Fruit fly (Drosophila melanogaster): ENCODE results near the gene Dred.

DNA sequence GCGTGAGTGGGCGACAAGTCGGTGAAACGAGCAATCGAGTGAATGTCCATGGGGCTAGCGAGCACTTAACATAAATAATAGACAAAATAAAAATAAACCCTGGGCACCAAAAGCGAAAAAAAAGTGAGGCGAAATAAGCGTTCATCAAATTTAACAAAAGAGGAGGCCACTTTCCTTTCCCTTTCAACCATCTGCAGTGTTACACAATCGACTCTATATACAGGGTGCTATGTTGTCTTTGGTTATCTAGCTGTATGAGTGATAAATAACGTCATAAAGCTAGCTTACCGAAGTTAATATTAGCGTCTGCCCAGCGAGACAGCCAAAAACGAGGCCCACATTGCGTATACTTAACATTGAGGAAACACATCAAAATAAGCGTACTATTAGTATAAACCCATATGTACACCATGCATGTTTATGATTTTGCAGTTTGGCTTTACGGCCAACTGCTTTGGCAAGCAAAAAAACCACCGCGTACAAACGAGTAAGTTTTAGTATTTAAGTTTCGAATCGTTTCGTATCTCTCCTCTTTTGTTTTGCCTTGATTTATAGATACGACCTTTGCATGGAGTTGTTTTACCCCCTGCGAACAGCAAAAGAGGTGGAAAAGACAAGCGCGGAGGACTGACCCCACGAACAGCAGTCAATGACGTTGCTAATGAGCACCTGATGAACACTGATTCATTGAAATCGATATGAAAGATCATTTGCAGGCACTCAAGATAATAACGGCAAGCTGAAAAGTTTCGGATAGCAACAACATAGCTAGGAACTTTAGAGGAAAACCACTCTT lies 21.1 kb upstream of the Dred start:
- TF ChIP-seq CG8159 (tag; optimal IDR thresholded peaks at IDR 0.05) (no peak), gl (tag; optimal IDR thresholded peaks at IDR 0.05) (no peak), CG13204 (GFP tag; optimal IDR thresholded peaks at IDR 0.05) (no peak)
